Worm (Caenorhabditis elegans): ENCODE results near the gene C55C3.7.

C55C3.7 gene

DNA sequence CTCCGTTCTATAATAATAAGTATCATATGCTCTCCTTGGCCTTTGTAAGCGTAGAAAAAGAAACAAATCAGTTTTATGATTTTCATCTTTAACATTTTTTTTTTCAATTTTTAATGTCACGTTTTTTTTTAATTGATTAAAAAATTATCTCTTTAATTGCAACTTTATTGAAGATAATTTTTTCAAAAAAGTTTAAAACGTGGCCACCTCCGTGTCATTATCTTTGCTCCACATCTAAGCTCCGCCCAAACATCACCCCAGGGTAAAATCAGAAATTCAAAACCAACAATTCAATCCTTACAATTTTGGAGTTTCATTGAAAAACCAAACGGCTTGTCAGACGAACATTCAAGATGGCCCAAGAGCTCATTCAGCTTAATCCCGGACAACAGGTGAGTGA, 50.8 kb downstream of the C55C3.7 start, which contains the start of gene ttbk-8.2:
Gene ttbk-8.2, plus strand, starts transcription at position 301 of the 400 bp plus-strand sequence.
- TF ChIP-seq ceh-43 (GFP tag; optimal IDR thresholded peaks at IDR 0.05), result no peak
- no peak for TF ChIP-seq mep-1 (tag; optimal IDR thresholded peaks at IDR 0.05)
- no peak for TF ChIP-seq drap-1 (GFP tag; optimal IDR thresholded peaks at IDR 0.05)
- TF ChIP-seq nhr-12 (tag; optimal IDR thresholded peaks at IDR 0.05), result no peak
- TF ChIP-seq nhr-76 (tag; optimal IDR thresholded peaks at IDR 0.05), result no peak
- no peak for TF ChIP-seq lin-32 (GFP tag; optimal IDR thresholded peaks at IDR 0.05)
- no peak for TF ChIP-seq unc-120 (tag; optimal IDR thresholded peaks at IDR 0.05; ENCODE audit: poor library complexity, severe bottlenecking)
- TF ChIP-seq ceh-83 (GFP tag; optimal IDR thresholded peaks at IDR 0.05), result no peak
- no peak for TF ChIP-seq ces-1 (GFP tag; optimal IDR thresholded peaks at IDR 0.05)
- TF ChIP-seq snpc-4 (tag; optimal IDR thresholded peaks at IDR 0.05), result no peak
- TF ChIP-seq ceh-39 (tag; optimal IDR thresholded peaks at IDR 0.05), result no peak
- TF ChIP-seq elt-3 (tag; optimal IDR thresholded peaks at IDR 0.05), result no peak
- TF ChIP-seq bed-3 (GFP tag; optimal IDR thresholded peaks at IDR 0.05), result no peak
- TF ChIP-seq zip-8 (tag; optimal IDR thresholded peaks at IDR 0.05), result no peak
- no peak for TF ChIP-seq pha-4 (tag; optimal IDR thresholded peaks at IDR 0.05)
- no peak for TF ChIP-seq ham-2 (GFP tag; optimal IDR thresholded peaks at IDR 0.05)
- no peak for TF ChIP-seq elt-1 (tag; optimal IDR thresholded peaks at IDR 0.05; ENCODE audit: borderline replicate concordance, insufficient read depth)
- TF ChIP-seq sptf-1 (tag; optimal IDR thresholded peaks at IDR 0.05), result no peak
- no peak for TF ChIP-seq cnd-1 (tag; optimal IDR thresholded peaks at IDR 0.05)
- no peak for TF ChIP-seq nhr-2 (tag; optimal IDR thresholded peaks at IDR 0.05)

ce11 chrIV:5630156-5630555, 52.3 kb downstream of the C55C3.7 start, which contains the start of gene srd-12:
srd-12 (minus strand) TSS chrIV:5630256.
- TF ChIP-seq zip-8 (tag; optimal IDR thresholded peaks at IDR 0.05) (no peak), ham-2 (GFP tag; optimal IDR thresholded peaks at IDR 0.05) (no peak), unc-39 (tag; optimal IDR thresholded peaks at IDR 0.05) (no peak), mls-2 (tag; optimal IDR thresholded peaks at IDR 0.05) (no peak), ceh-83 (GFP tag; optimal IDR thresholded peaks at IDR 0.05) (no peak), lin-32 (GFP tag; optimal IDR thresholded peaks at IDR 0.05) (no peak), elt-1 (tag; optimal IDR thresholded peaks at IDR 0.05; ENCODE audit: borderline replicate concordance, insufficient read depth) (no peak), ceh-39 (tag; optimal IDR thresholded peaks at IDR 0.05) (no peak), snpc-4 (tag; optimal IDR thresholded peaks at IDR 0.05) (no peak), hlh-1 (tag; optimal IDR thresholded peaks at IDR 0.05) (no peak), drap-1 (GFP tag; optimal IDR thresholded peaks at IDR 0.05) (no peak)
